Worm (Caenorhabditis elegans) whole organism, L3 larva: ENCODE measurements around the gene sre-16.

Source experiments
- R02D3.7 ChIP-seq: fragments of 150-350 bp; optimal IDR thresholded peaks from 2 replicates; lab custom pipeline; 2014; ENCODE audit warnings: missing biosample characterization, missing genetic modification characterization
- ZK546.5 ChIP-seq: sonication (generic microtip); optimal IDR thresholded peaks from 2 replicates; lab custom pipeline; 2017; ENCODE audit warnings: missing biosample characterization, missing genetic modification characterization
- aly-2 ChIP-seq: fragments of 150-350 bp; optimal IDR thresholded peaks from 2 replicates; lab custom pipeline; 2014; ENCODE audit warnings: missing biosample characterization, missing genetic modification characterization
- ama-1 ChIP-seq: fragments of 150-350 bp; optimal IDR thresholded peaks from 2 replicates; lab custom pipeline; 2018
- ceh-16 ChIP-seq: sonication (generic microtip); optimal IDR thresholded peaks from 2 replicates; lab custom pipeline; 2017; ENCODE audit warnings: missing biosample characterization, missing genetic modification characterization
- ceh-28 ChIP-seq: fragments of 150-350 bp; optimal IDR thresholded peaks from 2 replicates; lab custom pipeline; 2014; ENCODE audit warnings: missing biosample characterization, missing genetic modification reagents, missing genetic modification characterization
- ceh-82 ChIP-seq: fragments of 150-350 bp; optimal IDR thresholded peaks from 2 replicates; lab custom pipeline; 2014; ENCODE audit warnings: missing biosample characterization, missing genetic modification characterization
- ceh-9 ChIP-seq: sonication (generic microtip); optimal IDR thresholded peaks from 2 replicates; lab custom pipeline; 2018; ENCODE audit warnings: missing biosample characterization, missing genetic modification characterization
- daf-12 ChIP-seq: fragments of 150-350 bp; optimal IDR thresholded peaks from 2 replicates; lab custom pipeline; 2014; ENCODE audit warnings: missing biosample characterization, missing genetic modification reagents, missing genetic modification characterization
- egl-27 ChIP-seq: sonication (generic microtip); optimal IDR thresholded peaks from 4 replicates; lab custom pipeline; 2017; ENCODE audit warnings: missing biosample characterization, missing genetic modification reagents, missing genetic modification characterization
- egl-5 ChIP-seq: fragments of 150-350 bp; optimal IDR thresholded peaks from 2 replicates; lab custom pipeline; 2017; ENCODE audit warnings: missing biosample characterization, missing genetic modification reagents, missing genetic modification characterization, inconsistent platforms
- elt-1 ChIP-seq: fragments of 150-350 bp; optimal IDR thresholded peaks from 2 replicates; lab custom pipeline; 2014; ENCODE audit warnings: missing biosample characterization, missing genetic modification characterization
- elt-2 ChIP-seq: sonication (generic microtip); optimal IDR thresholded peaks from 2 replicates; lab custom pipeline; 2016; ENCODE audit warnings: missing genetic modification reagents, mild to moderate bottlenecking, missing genetic modification characterization, missing compliant biosample characterization
- elt-3 ChIP-seq, 3 experiments: fragments of 150-350 bp in 1 of 3; sonication (generic microtip) in 2 of 3; optimal IDR thresholded peaks; 2 replicates in 2 of 3; 4 replicates in 1 of 3; lab custom pipeline; 2014 to 2017; ENCODE audit warnings: missing biosample characterization in 3 of 3, missing genetic modification characterization in 3 of 3
- eor-1 ChIP-seq, 2 experiments: fragments of 150-350 bp; optimal IDR thresholded peaks; 2 replicates each; lab custom pipeline; 2014 to 2018; ENCODE audit warnings: missing biosample characterization in 2 of 2, missing genetic modification characterization in 2 of 2
- fkh-10 ChIP-seq: sonication (generic microtip); optimal IDR thresholded peaks from 2 replicates; lab custom pipeline; 2017; ENCODE audit warnings: missing biosample characterization, missing genetic modification reagents, missing genetic modification characterization
- fkh-2 ChIP-seq: fragments of 150-350 bp; optimal IDR thresholded peaks from 2 replicates; lab custom pipeline; 2014; ENCODE audit warnings: missing biosample characterization, missing genetic modification reagents, missing genetic modification characterization
- fos-1 ChIP-seq: fragments of 150-350 bp; optimal IDR thresholded peaks from 2 replicates; lab custom pipeline; 2014; ENCODE audit warnings: missing biosample characterization, missing genetic modification characterization
- hmg-11 ChIP-seq: sonication (generic microtip); optimal IDR thresholded peaks from 2 replicates; lab custom pipeline; 2016; ENCODE audit warnings: missing genetic modification characterization, missing compliant biosample characterization
- jun-1 ChIP-seq: fragments of 150-350 bp; optimal IDR thresholded peaks from 2 replicates; lab custom pipeline; 2014; ENCODE audit warnings: missing biosample characterization, missing genetic modification reagents, missing genetic modification characterization
- lin-15B ChIP-seq: fragments of 150-350 bp; optimal IDR thresholded peaks from 2 replicates; lab custom pipeline; 2014; ENCODE audit warnings: missing biosample characterization, missing genetic modification characterization
- lin-39 ChIP-seq: fragments of 150-350 bp; optimal IDR thresholded peaks from 2 replicates; lab custom pipeline; 2018; ENCODE audit warnings: missing biosample characterization, missing genetic modification reagents, missing genetic modification characterization
- lsy-12 ChIP-seq: sonication (generic microtip); optimal IDR thresholded peaks from 2 replicates; lab custom pipeline; 2016; ENCODE audit warnings: mild to moderate bottlenecking, missing genetic modification characterization, missing compliant biosample characterization
- mdl-1 ChIP-seq: fragments of 150-350 bp; optimal IDR thresholded peaks from 2 replicates; lab custom pipeline; 2014; ENCODE audit warnings: missing biosample characterization, missing genetic modification characterization
- mml-1 ChIP-seq: fragments of 150-350 bp; sonication (generic microtip); optimal IDR thresholded peaks from 3 replicates; lab custom pipeline; 2014; ENCODE audit warnings: missing biosample characterization, missing genetic modification characterization
- nfya-1 ChIP-seq: sonication (generic microtip); optimal IDR thresholded peaks from 2 replicates; lab custom pipeline; 2017; ENCODE audit warnings: missing genetic modification characterization, mild to moderate bottlenecking, missing compliant biosample characterization, antibody characterized with exemption, moderate library complexity; ENCODE audit not compliant: insufficient read depth
- nhr-11 ChIP-seq: fragments of 150-350 bp; optimal IDR thresholded peaks from 2 replicates; lab custom pipeline; 2014; ENCODE audit warnings: missing biosample characterization, missing genetic modification characterization
- nhr-12 ChIP-seq: fragments of 150-350 bp; optimal IDR thresholded peaks from 2 replicates; lab custom pipeline; 2014; ENCODE audit warnings: missing biosample characterization, missing genetic modification characterization
- nhr-23 ChIP-seq: fragments of 150-350 bp; optimal IDR thresholded peaks from 2 replicates; lab custom pipeline; 2014; ENCODE audit warnings: missing biosample characterization, missing genetic modification reagents, missing genetic modification characterization
- nhr-237 ChIP-seq: fragments of 150-350 bp; optimal IDR thresholded peaks from 2 replicates; lab custom pipeline; 2014; ENCODE audit warnings: missing biosample characterization, missing genetic modification characterization
- nhr-25 ChIP-seq: sonication (generic microtip); optimal IDR thresholded peaks from 2 replicates; lab custom pipeline; 2017; ENCODE audit warnings: missing biosample characterization, missing genetic modification characterization
- nhr-28 ChIP-seq: fragments of 150-350 bp; optimal IDR thresholded peaks from 2 replicates; lab custom pipeline; 2014; ENCODE audit warnings: missing biosample characterization, missing genetic modification characterization
- nhr-43 ChIP-seq: sonication (generic microtip); optimal IDR thresholded peaks from 2 replicates; lab custom pipeline; 2016; ENCODE audit warnings: mild to moderate bottlenecking, missing genetic modification characterization, missing compliant biosample characterization; ENCODE audit not compliant: poor library complexity, severe bottlenecking
- nhr-67 ChIP-seq: fragments of 150-350 bp; optimal IDR thresholded peaks from 2 replicates; lab custom pipeline; 2014; ENCODE audit warnings: missing biosample characterization, missing genetic modification characterization
- nhr-76 ChIP-seq: fragments of 150-350 bp; sonication (generic microtip); optimal IDR thresholded peaks from 5 replicates; lab custom pipeline; 2014; ENCODE audit warnings: missing biosample characterization, missing genetic modification characterization
- nhr-77 ChIP-seq: fragments of 150-350 bp; optimal IDR thresholded peaks from 2 replicates; lab custom pipeline; 2014; ENCODE audit warnings: missing biosample characterization, missing genetic modification characterization
- pha-4 ChIP-seq: fragments of 150-350 bp; optimal IDR thresholded peaks from 2 replicates; lab custom pipeline; 2014; ENCODE audit warnings: missing biosample characterization, missing genetic modification reagents, missing genetic modification characterization
- pqm-1 ChIP-seq: fragments of 150-350 bp; optimal IDR thresholded peaks from 2 replicates; lab custom pipeline; 2017; ENCODE audit warnings: missing biosample characterization, missing genetic modification characterization, inconsistent platforms
- sea-2 ChIP-seq: fragments of 150-350 bp; sonication (generic microtip); optimal IDR thresholded peaks from 4 replicates; lab custom pipeline; 2014; ENCODE audit warnings: missing biosample characterization, missing genetic modification reagents, missing genetic modification characterization
- skn-1 ChIP-seq: fragments of 150-350 bp; optimal IDR thresholded peaks from 2 replicates; lab custom pipeline; 2014; ENCODE audit warnings: missing biosample characterization, missing genetic modification characterization
- snpc-4 ChIP-seq: fragments of 150-350 bp; optimal IDR thresholded peaks from 2 replicates; lab custom pipeline; 2014; ENCODE audit warnings: missing biosample characterization, missing genetic modification characterization
- tbx-2 ChIP-seq: sonication (generic microtip); optimal IDR thresholded peaks from 2 replicates; lab custom pipeline; 2016; ENCODE audit warnings: mild to moderate bottlenecking, missing genetic modification characterization, missing compliant biosample characterization
- unc-39 ChIP-seq: sonication (generic microtip); optimal IDR thresholded peaks from 4 replicates; lab custom pipeline; 2017; ENCODE audit warnings: missing biosample characterization, missing genetic modification characterization
- unc-62 ChIP-seq: fragments of 150-350 bp; sonication (generic microtip); optimal IDR thresholded peaks from 4 replicates; lab custom pipeline; 2014; ENCODE audit warnings: missing biosample characterization, missing genetic modification reagents, missing genetic modification characterization
- zag-1 ChIP-seq: fragments of 150-350 bp; optimal IDR thresholded peaks from 2 replicates; lab custom pipeline; 2014; ENCODE audit warnings: missing biosample characterization, missing genetic modification characterization
- ztf-11 ChIP-seq: fragments of 150-350 bp; optimal IDR thresholded peaks from 2 replicates; lab custom pipeline; 2014; ENCODE audit warnings: missing biosample characterization, missing genetic modification characterization
- ztf-4 ChIP-seq: fragments of 150-350 bp; optimal IDR thresholded peaks from 2 replicates; lab custom pipeline; 2014; ENCODE audit warnings: missing biosample characterization, missing genetic modification characterization

sre-16 gene

ce11 chrIV:12274365-12274764 is 38.5 kb upstream of the sre-16 start:
- no peak for TF ChIP-seq nfya-1
- TF ChIP-seq ZK546.5 (tag; lab: Kevin White, UChicago): no peak
- TF ChIP-seq nhr-25 (tag; lab: Kevin White, UChicago): no peak
- TF ChIP-seq unc-62 (GFP tag; lab: Kevin White, UChicago): no peak
- TF ChIP-seq pqm-1 (tag; lab: Kevin White, UChicago): peak; percentile 37
- TF ChIP-seq ceh-9 (tag; lab: Kevin White, UChicago): no peak
- TF ChIP-seq elt-2 (tag; lab: Kevin White, UChicago): peak; percentile 73
- TF ChIP-seq snpc-4 (tag; lab: Kevin White, UChicago): no peak

- TF ChIP-seq ceh-9 (tag; lab: Kevin White, UChicago) (no peak), skn-1 (no peak), fkh-2 (tag; lab: Kevin White, UChicago) (no peak), lin-39 (tag; lab: Kevin White, UChicago) (no peak), aly-2 (tag; lab: Kevin White, UChicago) (no peak), nfya-1 (no peak), nhr-76 (no peak)
Measured at ce11 chrIV:12270392-12270791, 34.5 kb upstream of the sre-16 start, which contains the start of gene C42C1.3. Gene C42C1.3, minus strand, starts transcription at chrIV:12270492.

ce11 chrIV:12268272-12269045 is 32.5 kb upstream of the sre-16 start, which contains the start of the genes ppm-1.H and rpl-34:
Gene ppm-1.H, minus strand, starts transcription at chrIV:12268322.
Gene rpl-34, plus strand, starts transcription at chrIV:12268995.
- peak; percentile 11 for TF ChIP-seq pqm-1 (tag; lab: Kevin White, UChicago)
- no peak for TF ChIP-seq ztf-11
- peak; percentile 88 for TF ChIP-seq pha-4 (tag; lab: Kevin White, UChicago)
- no peak for TF ChIP-seq ZK546.5 (tag; lab: Kevin White, UChicago)
- TF ChIP-seq fos-1 (tag; lab: Kevin White, UChicago): no peak
- peak; percentile 37 for TF ChIP-seq nhr-25 (tag; lab: Kevin White, UChicago)
- peak; percentile 87 for TF ChIP-seq egl-5 (tag; lab: Kevin White, UChicago)
- no peak for TF ChIP-seq nhr-76
- TF ChIP-seq lin-39 (tag; lab: Kevin White, UChicago): peak; percentile 85
- TF ChIP-seq snpc-4 (tag; lab: Kevin White, UChicago): no peak
- no peak for TF ChIP-seq fkh-10 (GFP tag; lab: Kevin White, UChicago)
- no peak for TF ChIP-seq ceh-16 (tag; lab: Kevin White, UChicago)
- no peak for TF ChIP-seq elt-3 (tag; optimal IDR thresholded peaks at IDR 0.05; lab: Kevin White, UChicago)
- no peak for TF ChIP-seq mdl-1 (tag; lab: Kevin White, UChicago)
- no peak for TF ChIP-seq unc-39 (tag; lab: Kevin White, UChicago)
- TF ChIP-seq egl-27 (tag; lab: Kevin White, UChicago): no peak
- TF ChIP-seq lsy-12: no peak
- TF ChIP-seq eor-1 (tag; optimal IDR thresholded peaks at IDR 0.05; lab: Kevin White, UChicago): no peak
- no peak for TF ChIP-seq unc-62 (GFP tag; lab: Kevin White, UChicago)
- no peak for TF ChIP-seq nhr-67 (tag; lab: Kevin White, UChicago)
- TF ChIP-seq ztf-4 (tag; lab: Kevin White, UChicago): no peak
- TF ChIP-seq zag-1 (tag; lab: Kevin White, UChicago): no peak
- no peak for TF ChIP-seq nhr-237 (tag; lab: Kevin White, UChicago)
- TF ChIP-seq hmg-11: peak; percentile 31
- no peak for TF ChIP-seq nhr-11 (tag; lab: Kevin White, UChicago)
- no peak for TF ChIP-seq jun-1
- peak; percentile 21 for TF ChIP-seq skn-1
- no peak for TF ChIP-seq ceh-28 (tag; lab: Kevin White, UChicago)
- no peak for TF ChIP-seq sea-2 (GFP tag; lab: Kevin White, UChicago)
- TF ChIP-seq ceh-82 (tag; lab: Kevin White, UChicago): no peak
- no peak for TF ChIP-seq nhr-28 (tag; lab: Kevin White, UChicago)
- no peak for TF ChIP-seq ama-1 (lab: Kevin White, UChicago)
- TF ChIP-seq nfya-1: peak; percentile 95
- no peak for TF ChIP-seq nhr-12 (tag; lab: Kevin White, UChicago)
- TF ChIP-seq tbx-2 (tag; lab: Kevin White, UChicago): no peak
- TF ChIP-seq nhr-43 (tag; lab: Kevin White, UChicago): no peak
- TF ChIP-seq elt-2 (tag; lab: Kevin White, UChicago): no peak
- peak; percentile 82 for TF ChIP-seq lin-15B (tag; lab: Kevin White, UChicago)
- TF ChIP-seq nhr-23 (tag; lab: Kevin White, UChicago): peak; percentile 27
- no peak for TF ChIP-seq mml-1
- no peak for TF ChIP-seq fkh-2 (tag; lab: Kevin White, UChicago)
- no peak for TF ChIP-seq daf-12
- TF ChIP-seq elt-1 (tag; lab: Kevin White, UChicago): no peak
- TF ChIP-seq nhr-77 (tag; lab: Kevin White, UChicago): no peak
- TF ChIP-seq ceh-9 (tag; lab: Kevin White, UChicago): no peak
- peak; percentile 88 for TF ChIP-seq R02D3.7 (tag; lab: Kevin White, UChicago)
- TF ChIP-seq aly-2 (tag; lab: Kevin White, UChicago): no peak
